Fruit fly (Drosophila melanogaster): ENCODE measurements around the gene CG12402.

CG12402 gene

DNA sequence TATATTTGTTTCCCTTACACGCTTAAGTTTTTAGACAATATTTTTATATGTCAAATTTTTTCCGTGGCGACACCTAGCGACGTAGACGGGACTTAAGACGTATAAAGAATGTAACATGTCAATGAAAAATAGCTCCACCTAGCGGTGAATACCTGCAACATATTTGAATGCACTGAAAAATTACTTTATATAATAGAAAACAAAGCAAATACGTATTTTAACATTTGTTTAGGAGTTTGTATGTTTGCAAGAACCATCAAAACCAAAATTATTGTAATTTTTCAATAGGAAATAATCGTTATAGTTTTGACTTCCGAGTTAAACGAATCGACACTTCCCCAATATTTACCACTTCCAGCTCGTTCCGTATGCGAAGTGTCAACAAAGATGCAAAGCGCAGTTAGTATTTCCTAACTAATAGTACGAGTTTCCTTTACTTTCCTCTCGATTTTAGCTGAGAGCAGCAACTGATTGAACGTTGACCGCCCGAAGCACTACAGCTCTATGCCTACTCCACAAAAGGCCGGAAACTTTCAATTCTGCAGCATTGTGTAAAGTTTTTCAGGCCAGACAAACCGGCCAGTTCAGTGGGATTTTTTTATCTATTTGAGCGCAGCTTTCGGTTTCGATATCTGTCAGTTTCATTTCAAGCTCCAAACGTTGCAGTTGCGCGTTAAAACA is 19.1 kb downstream of the CG12402 start, which contains the start of gene Npc2b (continued):
- peak; percentile 4 for TF ChIP-seq Bteb2 (GFP tag; optimal IDR thresholded peaks at IDR 0.05)
- TF ChIP-seq odd (GFP tag; optimal IDR thresholded peaks at IDR 0.05), result no peak
- peak; percentile 79 for TF ChIP-seq CG32532 (GFP tag; IDR thresholded peaks at IDR 0.05)
- peak; percentile 49 for TF ChIP-seq Atf3 (GFP tag; optimal IDR thresholded peaks at IDR 0.05)
- peak; percentile 22 for TF ChIP-seq CG4424 (GFP tag; optimal IDR thresholded peaks at IDR 0.05)
- no peak for TF ChIP-seq CG17912 (GFP tag; optimal IDR thresholded peaks at IDR 0.05)
- peak; percentile 38; the same call in 1 of the 2 replicates for TF ChIP-seq Scr (GFP tag; IDR thresholded peaks at IDR 0.05; ENCODE audit: partially characterized antibody)
- TF ChIP-seq CG10431 (GFP tag; optimal IDR thresholded peaks at IDR 0.05), result no peak
- peak; percentile 20; the same call in 1 of the 2 replicates for TF ChIP-seq CG14441 (GFP tag; IDR thresholded peaks at IDR 0.05)
- peak; percentile 55 for TF ChIP-seq CG9727 (GFP tag; optimal IDR thresholded peaks at IDR 0.05)
- peak; percentile 17 for TF ChIP-seq CG10543 (GFP tag; optimal IDR thresholded peaks at IDR 0.05)
- peak; percentile 28 for TF ChIP-seq CG8290 (GFP tag; optimal IDR thresholded peaks at IDR 0.05)
- peak in 1 of 2 experiments; percentile 75 for TF ChIP-seq CG8290 (tag; optimal IDR thresholded peaks at IDR 0.05)
- peak; percentile 61 for TF ChIP-seq sug (tag; optimal IDR thresholded peaks at IDR 0.05)
- TF ChIP-seq zen2 (GFP tag; IDR thresholded peaks at IDR 0.05; ENCODE audit: partially characterized antibody), result no peak
- peak; percentile 43; the same call in 1 of the 2 replicates for TF ChIP-seq NFAT (GFP tag; IDR thresholded peaks at IDR 0.05)
- TF ChIP-seq CG15073 (GFP tag; optimal IDR thresholded peaks at IDR 0.05), result no peak
- TF ChIP-seq Fer2 (tag; optimal IDR thresholded peaks at IDR 0.05), result no peak
- no peak for TF ChIP-seq luna (GFP tag; optimal IDR thresholded peaks at IDR 0.05)
- peak; percentile 19 for TF ChIP-seq CG12104 (GFP tag; optimal IDR thresholded peaks at IDR 0.05)
- peak; percentile 67 for TF ChIP-seq Hsf (GFP tag; optimal IDR thresholded peaks at IDR 0.05)
- TF ChIP-seq otp (GFP tag; IDR thresholded peaks at IDR 0.05), result 0 out of 3 replicates have a peak, but pooled peaks have one; percentile 34
- peak; percentile 4 for TF ChIP-seq gcm (GFP tag; optimal IDR thresholded peaks at IDR 0.05)
- no peak for TF ChIP-seq Dfd (GFP tag; optimal IDR thresholded peaks at IDR 0.05)
- TF ChIP-seq CG12236 (GFP tag; optimal IDR thresholded peaks at IDR 0.05), result peak; percentile 9
- peak; percentile 81 for TF ChIP-seq Dek (tag; optimal IDR thresholded peaks at IDR 0.05)
- no peak for TF ChIP-seq vnd (GFP tag; IDR thresholded peaks at IDR 0.05; ENCODE audit: partially characterized antibody)
- TF ChIP-seq Ada2b (GFP tag; IDR thresholded peaks at IDR 0.05), result peak; percentile 22; the same call in 1 of the 2 replicates
- TF ChIP-seq btn (GFP tag; optimal IDR thresholded peaks at IDR 0.05), result peak; percentile 38
- peak; percentile 13; the same call in 1 of the 2 replicates for TF ChIP-seq Drgx (GFP tag; IDR thresholded peaks at IDR 0.05)
- TF ChIP-seq CG9215 (GFP tag; IDR thresholded peaks at IDR 0.05), result no peak
- TF ChIP-seq CG10959 (GFP tag; IDR thresholded peaks at IDR 0.05), result 0 out of 2 replicates have a peak, but pooled peaks have one; percentile 9
- TF ChIP-seq CG6765 (GFP tag; optimal IDR thresholded peaks at IDR 0.05), result peak; percentile 16
- TF ChIP-seq Fer1 (GFP tag; optimal IDR thresholded peaks at IDR 0.05), result peak; percentile 59
- no peak for TF ChIP-seq gfzf (GFP tag; optimal IDR thresholded peaks at IDR 0.05)
- no peak for TF ChIP-seq schlank (tag; optimal IDR thresholded peaks at IDR 0.05)
- no peak for TF ChIP-seq dm (GFP tag; optimal IDR thresholded peaks at IDR 0.05)
- TF ChIP-seq HLH3B (GFP tag; IDR thresholded peaks at IDR 0.05), result 0 out of 2 replicates have a peak, but pooled peaks have one; percentile 34
- peak; percentile 81 for TF ChIP-seq Dbx (GFP tag; IDR thresholded peaks at IDR 0.05)
- peak; percentile 53; the same call in 1 of the 3 replicates for TF ChIP-seq CG6791 (GFP tag; IDR thresholded peaks at IDR 0.05; ENCODE audit: partially characterized antibody)
- no peak for TF ChIP-seq rib (GFP tag; IDR thresholded peaks at IDR 0.05)
- TF ChIP-seq CG7786 (GFP tag; optimal IDR thresholded peaks at IDR 0.05), result peak; percentile 11
- TF ChIP-seq CG32772 (GFP tag; IDR thresholded peaks at IDR 0.05), result no peak
- TF ChIP-seq ftz-f1 (GFP tag; optimal IDR thresholded peaks at IDR 0.05), result no peak
- no peak for TF ChIP-seq gsb-n (tag; optimal IDR thresholded peaks at IDR 0.05)
- TF ChIP-seq HmgZ (tag; optimal IDR thresholded peaks at IDR 0.05), result peak; percentile 79
- TF ChIP-seq Six4 (GFP tag; optimal IDR thresholded peaks at IDR 0.05), result peak; percentile 7
- TF ChIP-seq ato (GFP tag; IDR thresholded peaks at IDR 0.05; ENCODE audit: partially characterized antibody), result no peak
- no peak for TF ChIP-seq wdn (GFP tag; IDR thresholded peaks at IDR 0.05)
- no peak for TF ChIP-seq CG6854 (GFP tag; optimal IDR thresholded peaks at IDR 0.05)
